Worm (Caenorhabditis elegans) whole organism, midembryonic: ENCODE measurements around the gene str-249.

Experiments used
- T22C8.4 ChIP-seq: fragments of 200-800 bp; sonication (Bioruptor generic); IDR thresholded peaks from 2 replicates; pipeline ENCODE4 v1.3.6; 2022; ENCODE audit warnings: missing genetic modification characterization, missing compliant biosample characterization
- cog-1 ChIP-seq: sonication (generic microtip); optimal IDR thresholded peaks from 2 replicates; lab custom pipeline; 2016; ENCODE audit warnings: missing genetic modification characterization, missing compliant biosample characterization
- flt-1 ChIP-seq: fragments of 200-800 bp; sonication (Bioruptor generic); IDR thresholded peaks from 2 replicates; pipeline ENCODE4 v1.3.6; 2022; ENCODE audit warnings: missing genetic modification characterization, missing compliant biosample characterization
- klf-2 ChIP-seq: fragments of 200-800 bp; sonication (Bioruptor generic); conservative IDR thresholded peaks from 2 replicates; pipeline ENCODE4 v1.3.6; 2022; ENCODE audit warnings: missing genetic modification reagents, missing genetic modification characterization, missing compliant biosample characterization
- med-1 ChIP-seq: sonication (generic microtip); optimal IDR thresholded peaks from 2 replicates; lab custom pipeline; 2017; ENCODE audit warnings: missing genetic modification characterization, mild to moderate bottlenecking, missing compliant biosample characterization, antibody characterized with exemption, missing genetic modification reagents; ENCODE audit not compliant: insufficient read depth
- ref-1 ChIP-seq: fragments of 200-800 bp; sonication (Bioruptor generic); conservative IDR thresholded peaks from 2 replicates; pipeline ENCODE4 v1.3.6; 2022; ENCODE audit warnings: missing genetic modification reagents, missing genetic modification characterization, missing compliant biosample characterization
- tab-1 ChIP-seq: fragments of 200-800 bp; sonication (Bioruptor generic); IDR thresholded peaks from 2 replicates; pipeline ENCODE4 v1.3.6; 2022; ENCODE audit warnings: missing genetic modification characterization, missing compliant biosample characterization
- ztf-23 ChIP-seq: fragments of 200-800 bp; sonication (Bioruptor generic); IDR thresholded peaks from 2 replicates; pipeline ENCODE4 v1.3.6; 2022; ENCODE audit warnings: missing genetic modification reagents, missing genetic modification characterization, missing compliant biosample characterization
- ztf-29 ChIP-seq: fragments of 200-800 bp; sonication (Bioruptor generic); IDR thresholded peaks from 2 replicates; pipeline ENCODE4 v1.3.6; 2022; ENCODE audit warnings: missing genetic modification reagents, missing genetic modification characterization, missing compliant biosample characterization

- TF ChIP-seq ref-1 (no peak), T22C8.4 (GFP tag; lab: Robert Waterston, UW) (no peak), med-1 (GFP tag; lab: Kevin White, UChicago) (no peak), klf-2 (GFP tag; lab: Robert Waterston, UW) (no peak), flt-1 (GFP tag; lab: Robert Waterston, UW) (no peak), ztf-29 (GFP tag; lab: Robert Waterston, UW) (no peak), ztf-23 (GFP tag; lab: Robert Waterston, UW) (no peak), tab-1 (GFP tag; lab: Robert Waterston, UW) (no peak), cog-1 (no peak)
These were observed 13.2 kb downstream of the str-249 start, which contains the start of gene str-1 for ce11 chrIV:7173489-7173888.
